Fruit fly (Drosophila melanogaster): ENCODE data around the gene alpha-Man-Ic.

DNA sequence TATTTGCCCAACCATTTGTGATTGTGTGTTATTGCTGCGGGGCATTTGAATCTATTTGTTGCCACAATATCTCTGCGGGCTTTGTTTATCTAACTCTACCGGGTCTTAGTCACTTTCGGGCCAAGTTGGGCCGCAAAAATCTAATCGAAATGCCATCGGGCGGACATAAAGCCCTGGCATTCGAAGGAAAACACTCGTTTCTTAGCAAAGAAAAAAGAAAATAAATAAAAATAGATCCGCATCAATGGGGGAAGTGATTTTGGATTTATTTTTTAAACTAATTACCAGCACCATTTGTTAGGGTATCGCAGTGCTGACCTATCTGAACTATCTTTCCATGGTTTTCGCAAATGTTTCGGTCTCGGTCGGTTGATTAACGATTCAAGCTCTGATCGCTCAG lies 31.6 kb downstream of the alpha-Man-Ic start:
- TF ChIP-seq CG8301 (tag; optimal IDR thresholded peaks at IDR 0.05) (peak; percentile 5), Pif1B (GFP tag; optimal IDR thresholded peaks at IDR 0.05) (no peak)
